Worm (Caenorhabditis elegans) whole organism, young adult: Measurements from ENCODE around the gene srx-120.

Source experiments
- C17E4.6 ChIP-seq: fragments of 200-800 bp; sonication (Bioruptor generic); IDR thresholded peaks from 2 replicates; pipeline ENCODE4 v1.3.6; 2022; ENCODE audit warnings: missing genetic modification reagents, missing genetic modification characterization, missing compliant biosample characterization
- D2030.7 ChIP-seq: fragments of 200-800 bp; sonication (Bioruptor generic); IDR thresholded peaks from 2 replicates; pipeline ENCODE4 v1.3.6; 2022; ENCODE audit warnings: missing genetic modification reagents, missing genetic modification characterization, missing compliant biosample characterization
- F33H1.4 ChIP-seq: fragments of 200-800 bp; sonication (Bioruptor generic); IDR thresholded peaks from 2 replicates; pipeline ENCODE4 v1.3.6; 2022; ENCODE audit warnings: missing genetic modification reagents, missing genetic modification characterization, missing compliant biosample characterization
- F49E8.2 ChIP-seq: sonication (generic microtip); optimal IDR thresholded peaks from 3 replicates; lab custom pipeline; 2017; ENCODE audit warnings: missing genetic modification characterization, mild to moderate bottlenecking, missing compliant biosample characterization, antibody characterized with exemption, moderate library complexity; ENCODE audit not compliant: insufficient read depth
- F55B11.4 ChIP-seq: sonication (generic microtip); optimal IDR thresholded peaks from 2 replicates; lab custom pipeline; 2016; ENCODE audit warnings: missing compliant biosample characterization, missing genetic modification characterization, borderline replicate concordance; ENCODE audit not compliant: insufficient read depth
- F57C9.4 ChIP-seq: sonication (generic microtip); optimal IDR thresholded peaks from 2 replicates; lab custom pipeline; 2017; ENCODE audit warnings: mild to moderate bottlenecking, missing genetic modification characterization, missing compliant biosample characterization
- K11D2.4 ChIP-seq: fragments of 200-800 bp; sonication (Bioruptor generic); IDR thresholded peaks from 2 replicates; pipeline ENCODE4 v1.3.6; 2022; ENCODE audit warnings: missing genetic modification reagents, missing genetic modification characterization, missing compliant biosample characterization
- T26A5.8 ChIP-seq: sonication (generic microtip); optimal IDR thresholded peaks from 2 replicates; lab custom pipeline; 2016; ENCODE audit warnings: missing genetic modification characterization, missing compliant biosample characterization
- Y79H2A.3 ChIP-seq: fragments of 200-800 bp; sonication (Bioruptor generic); conservative IDR thresholded peaks from 2 replicates; pipeline ENCODE4 v1.3.6; 2022; ENCODE audit warnings: missing genetic modification reagents, missing genetic modification characterization, missing compliant biosample characterization
- akir-1 ChIP-seq: fragments of 200-800 bp; sonication (Bioruptor generic); optimal IDR thresholded peaks from 2 replicates; lab custom pipeline; 2018; ENCODE audit warnings: mild to moderate bottlenecking, missing genetic modification characterization, moderate library complexity, missing compliant biosample characterization
- ama-1 ChIP-seq, 3 experiments: fragments of 150-350 bp in 1 of 3; sonication (generic microtip) in 2 of 3; optimal IDR thresholded peaks; 2 replicates each; lab custom pipeline; 2014 to 2018; ENCODE audit warnings: missing biosample characterization in 2 of 3, missing genetic modification characterization in 2 of 3, missing genetic modification reagents in 2 of 3
- aptf-2 ChIP-seq: fragments of 200-800 bp; sonication (Bioruptor generic); conservative IDR thresholded peaks from 2 replicates; pipeline ENCODE4 v1.3.6; 2022; ENCODE audit warnings: missing genetic modification reagents, missing genetic modification characterization, missing compliant biosample characterization
- aptf-3 ChIP-seq: fragments of 200-800 bp; sonication (Bioruptor generic); IDR thresholded peaks from 2 replicates; pipeline ENCODE4 v1.3.6; 2022; ENCODE audit warnings: missing genetic modification characterization, missing compliant biosample characterization
- athp-1 ChIP-seq: sonication (generic microtip); optimal IDR thresholded peaks from 2 replicates; lab custom pipeline; 2017; ENCODE audit warnings: mild to moderate bottlenecking, missing genetic modification characterization, missing compliant biosample characterization
- attf-5 ChIP-seq: fragments of 200-800 bp; sonication (Bioruptor generic); optimal IDR thresholded peaks from 2 replicates; lab custom pipeline; 2018; ENCODE audit warnings: mild to moderate bottlenecking, missing genetic modification characterization, missing compliant biosample characterization
- cebp-2 ChIP-seq: fragments of 200-800 bp; sonication (Bioruptor generic); IDR thresholded peaks from 2 replicates; pipeline ENCODE4 v1.3.6; 2022; ENCODE audit warnings: missing genetic modification characterization, missing compliant biosample characterization
- ceh-40 ChIP-seq: fragments of 200-800 bp; sonication (Bioruptor generic); IDR thresholded peaks from 2 replicates; pipeline ENCODE4 v1.3.6; 2022; ENCODE audit warnings: missing genetic modification characterization, missing compliant biosample characterization
- ceh-79 ChIP-seq: sonication (generic microtip); optimal IDR thresholded peaks from 2 replicates; lab custom pipeline; 2017; ENCODE audit warnings: mild to moderate bottlenecking, missing genetic modification characterization, missing compliant biosample characterization
- dox-1 ChIP-seq: fragments of 200-800 bp; sonication (Bioruptor generic); IDR thresholded peaks from 2 replicates; pipeline ENCODE4 v1.3.6; 2022; ENCODE audit warnings: missing genetic modification reagents, missing genetic modification characterization, missing compliant biosample characterization
- dpff-1 ChIP-seq: sonication (generic microtip); optimal IDR thresholded peaks from 2 replicates; lab custom pipeline; 2017; ENCODE audit warnings: mild to moderate bottlenecking, missing genetic modification characterization, missing compliant biosample characterization
- efl-1 ChIP-seq: fragments of 150-350 bp; optimal IDR thresholded peaks from 2 replicates; lab custom pipeline; 2014; ENCODE audit warnings: missing biosample characterization, missing genetic modification reagents, missing genetic modification characterization
- egrh-3 ChIP-seq: fragments of 200-800 bp; sonication (Bioruptor generic); IDR thresholded peaks from 2 replicates; pipeline ENCODE4 v1.3.6; 2022; ENCODE audit warnings: missing genetic modification reagents, missing genetic modification characterization, missing compliant biosample characterization
- fkh-3 ChIP-seq: sonication (generic microtip); optimal IDR thresholded peaks from 2 replicates; lab custom pipeline; 2016; ENCODE audit warnings: mild to moderate bottlenecking, missing genetic modification characterization, missing compliant biosample characterization
- him-1 ChIP-seq: sonication (generic microtip); optimal IDR thresholded peaks from 2 replicates; lab custom pipeline; 2016; ENCODE audit warnings: missing genotype, missing genetic modification reagents, missing genetic modification characterization, missing compliant biosample characterization
- hlh-12 ChIP-seq: sonication (generic microtip); optimal IDR thresholded peaks from 2 replicates; lab custom pipeline; 2016; ENCODE audit warnings: missing genetic modification characterization, missing compliant biosample characterization
- hmg-1.2 ChIP-seq: fragments of 200-800 bp; sonication (Bioruptor generic); IDR thresholded peaks from 2 replicates; pipeline ENCODE4 v1.3.6; 2022; ENCODE audit warnings: missing genetic modification reagents, missing genetic modification characterization, missing compliant biosample characterization
- hsf-1 ChIP-seq: fragments of 200-800 bp; sonication (Bioruptor generic); IDR thresholded peaks from 2 replicates; pipeline ENCODE4 v1.3.6; 2022; ENCODE audit warnings: missing genetic modification reagents, missing genetic modification characterization, missing compliant biosample characterization
- lin-26 ChIP-seq: fragments of 200-800 bp; sonication (Bioruptor generic); IDR thresholded peaks from 2 replicates; pipeline ENCODE4 v1.3.6; 2022; ENCODE audit warnings: missing genetic modification reagents, missing genetic modification characterization, missing compliant biosample characterization
- lin-40 ChIP-seq: sonication (generic microtip); optimal IDR thresholded peaks from 2 replicates; lab custom pipeline; 2016; ENCODE audit warnings: missing genetic modification characterization, mild to moderate bottlenecking, missing compliant biosample characterization, missing genotype, missing genetic modification reagents
- lir-1 ChIP-seq: fragments of 200-800 bp; sonication (Bioruptor generic); conservative IDR thresholded peaks from 2 replicates; pipeline ENCODE4 v1.3.6; 2022; ENCODE audit warnings: missing genetic modification reagents, missing genetic modification characterization, missing compliant biosample characterization
- lsl-1 ChIP-seq: fragments of 200-800 bp; sonication (Bioruptor generic); optimal IDR thresholded peaks from 2 replicates; lab custom pipeline; 2018; ENCODE audit warnings: mild to moderate bottlenecking, missing genetic modification characterization, moderate library complexity, missing compliant biosample characterization
- lsy-27 ChIP-seq: sonication (generic microtip); optimal IDR thresholded peaks from 2 replicates; lab custom pipeline; 2017; ENCODE audit warnings: missing genetic modification characterization, mild to moderate bottlenecking, missing compliant biosample characterization, antibody characterized with exemption, missing genotype, borderline replicate concordance; ENCODE audit not compliant: insufficient read depth
- mes-4 ChIP-seq: sonication (generic microtip); optimal IDR thresholded peaks from 2 replicates; lab custom pipeline; 2016; ENCODE audit warnings: missing genotype, missing genetic modification characterization, missing compliant biosample characterization
- nfya-1 ChIP-seq: sonication (generic microtip); optimal IDR thresholded peaks from 2 replicates; lab custom pipeline; 2017; ENCODE audit warnings: antibody characterized with exemption, missing compliant biosample characterization, missing genetic modification characterization, borderline replicate concordance; ENCODE audit not compliant: insufficient read depth
- pha-4 ChIP-seq: fragments of 150-350 bp; sonication (generic microtip); optimal IDR thresholded peaks from 2 replicates; lab custom pipeline; 2014; ENCODE audit warnings: missing biosample characterization, missing genetic modification reagents, missing genetic modification characterization
- rpc-1 ChIP-seq, 2 experiments: fragments of 150-350 bp in 1 of 2; sonication (generic microtip) in 1 of 2; optimal IDR thresholded peaks; 2 replicates each; lab custom pipeline; 2014 to 2018; ENCODE audit warnings: missing biosample characterization in 1 of 2, missing genetic modification characterization in 1 of 2, missing genetic modification reagents in 1 of 2, missing genotype in 1 of 2
- sdz-38 ChIP-seq: sonication (generic microtip); optimal IDR thresholded peaks from 2 replicates; lab custom pipeline; 2016; ENCODE audit warnings: missing genotype, missing genetic modification characterization, missing compliant biosample characterization
- sea-2 ChIP-seq: fragments of 200-800 bp; sonication (Bioruptor generic); IDR thresholded peaks from 2 replicates; pipeline ENCODE4 v1.3.6; 2022; ENCODE audit warnings: missing genetic modification characterization, missing compliant biosample characterization
- snpc-4 ChIP-seq, 5 experiments: fragments of 150-350 bp in 1 of 5; sonication (generic microtip) in 4 of 5; optimal IDR thresholded peaks; 2 replicates each; lab custom pipeline; 2014 to 2018; ENCODE audit warnings: missing genetic modification characterization in 5 of 5, missing biosample characterization in 3 of 5, antibody characterized with exemption in 2 of 5, mild to moderate bottlenecking in 2 of 5, missing compliant biosample characterization in 2 of 5, missing genotype in 2 of 5, moderate library complexity in 2 of 5, missing genetic modification reagents in 1 of 5
- sptf-2 ChIP-seq: fragments of 200-800 bp; sonication (Bioruptor generic); optimal IDR thresholded peaks from 2 replicates; lab custom pipeline; 2018; ENCODE audit warnings: mild to moderate bottlenecking, missing genetic modification characterization, missing compliant biosample characterization
- tbx-9 ChIP-seq: sonication (generic microtip); optimal IDR thresholded peaks from 2 replicates; lab custom pipeline; 2016; ENCODE audit warnings: borderline replicate concordance, missing genetic modification characterization, inconsistent platforms, missing compliant biosample characterization
- unc-130 ChIP-seq: sonication (generic microtip); optimal IDR thresholded peaks from 2 replicates; lab custom pipeline; 2016; ENCODE audit warnings: missing genetic modification reagents, missing genetic modification characterization, missing compliant biosample characterization
- zfh-2 ChIP-seq: fragments of 200-800 bp; sonication (Bioruptor generic); conservative IDR thresholded peaks from 2 replicates; pipeline ENCODE4 v1.3.6; 2022; ENCODE audit warnings: missing genetic modification reagents, missing genetic modification characterization, missing compliant biosample characterization
- zim-3 ChIP-seq: sonication (generic microtip); optimal IDR thresholded peaks from 2 replicates; lab custom pipeline; 2017; ENCODE audit warnings: mild to moderate bottlenecking, missing genetic modification characterization, moderate library complexity, missing compliant biosample characterization
- ztf-18 ChIP-seq: sonication (generic microtip); optimal IDR thresholded peaks from 2 replicates; lab custom pipeline; 2016; ENCODE audit warnings: missing genotype, mild to moderate bottlenecking, missing genetic modification characterization, missing compliant biosample characterization
- ztf-6 ChIP-seq: fragments of 200-800 bp; sonication (Bioruptor generic); IDR thresholded peaks from 2 replicates; pipeline ENCODE4 v1.3.6; 2022; ENCODE audit warnings: missing genetic modification reagents, missing genetic modification characterization, missing compliant biosample characterization

Gene srx-120

ce11 chrII:12494556-12495131, 36.4 kb upstream of the srx-120 start, which contains the start of gene col-85 (continued):
- TF ChIP-seq F57C9.4 (tag; lab: Kevin White, UChicago) = no peak
- peak; percentile 82 for TF ChIP-seq ceh-40 (GFP tag; lab: Robert Waterston, UW)
- peak; percentile 79 for TF ChIP-seq zim-3 (tag; lab: Kevin White, UChicago)
- TF ChIP-seq cebp-2 = peak; percentile 77; the same call in 1 of the 2 replicates
- peak; percentile 45 for TF ChIP-seq mes-4
- TF ChIP-seq lir-1 = peak; percentile 58
- TF ChIP-seq rpc-1 (optimal IDR thresholded peaks at IDR 0.05; lab: Kevin White, UChicago) = peak; percentile 97
- TF ChIP-seq rpc-1 (tag; optimal IDR thresholded peaks at IDR 0.05; lab: Kevin White, UChicago) = peak; percentile 93
- TF ChIP-seq zfh-2 (GFP tag; lab: Robert Waterston, UW) = peak; percentile 17
- peak; percentile 90 for TF ChIP-seq hmg-1.2 (GFP tag; lab: Robert Waterston, UW)
- TF ChIP-seq unc-130 = peak; percentile 62
- peak; percentile 83 for TF ChIP-seq D2030.7 (GFP tag; lab: Robert Waterston, UW)
- peak; percentile 98 for TF ChIP-seq lin-26 (GFP tag; lab: Robert Waterston, UW)
- peak; percentile 84 for TF ChIP-seq attf-5 (GFP tag; lab: Kevin White, UChicago)
- peak; percentile 23 for TF ChIP-seq ceh-79 (tag; lab: Kevin White, UChicago)
- no peak for TF ChIP-seq sdz-38
- TF ChIP-seq him-1 (tag; lab: Kevin White, UChicago) = peak; percentile 89
- TF ChIP-seq ama-1 (optimal IDR thresholded peaks at IDR 0.05; lab: Kevin White, UChicago) = no peak
- TF ChIP-seq ama-1 (GFP tag; optimal IDR thresholded peaks at IDR 0.05; lab: Kevin White, UChicago) = peak in 1 of 2 experiments; percentile 82
- TF ChIP-seq snpc-4 (GFP tag; optimal IDR thresholded peaks at IDR 0.05; lab: Kevin White, UChicago) = peak; percentile 91
- TF ChIP-seq snpc-4 (tag; optimal IDR thresholded peaks at IDR 0.05; lab: Kevin White, UChicago) = peak; percentile 92 to 97 (median 95)
- TF ChIP-seq aptf-3 = no peak
- TF ChIP-seq F33H1.4 = peak; percentile 53
- TF ChIP-seq ztf-18 = peak; percentile 81
- peak; percentile 81 for TF ChIP-seq ztf-6 (GFP tag; lab: Robert Waterston, UW)
- TF ChIP-seq Y79H2A.3 (GFP tag; lab: Robert Waterston, UW) = no peak
- peak; percentile 49 for TF ChIP-seq T26A5.8
- TF ChIP-seq dpff-1 (tag; lab: Kevin White, UChicago) = no peak
- no peak for TF ChIP-seq egrh-3 (GFP tag; lab: Robert Waterston, UW)
- TF ChIP-seq efl-1 = peak; percentile 26
- TF ChIP-seq dox-1 = peak; percentile 95
- TF ChIP-seq lsy-27 (tag; lab: Kevin White, UChicago) = peak; percentile 29
- TF ChIP-seq fkh-3 = peak; percentile 87
- TF ChIP-seq aptf-2 (GFP tag; lab: Robert Waterston, UW) = 0 out of 2 replicates have a peak, but pooled peaks have one; percentile 34
- peak; percentile 68 for TF ChIP-seq F49E8.2 (tag; lab: Kevin White, UChicago)
- no peak for TF ChIP-seq akir-1
- no peak for TF ChIP-seq lin-40 (tag; lab: Kevin White, UChicago)
- TF ChIP-seq K11D2.4 (GFP tag; lab: Robert Waterston, UW) = peak; percentile 70
- peak; percentile 60 for TF ChIP-seq athp-1
- peak; percentile 52; the same call in 1 of the 2 replicates for TF ChIP-seq hsf-1 (GFP tag; lab: Robert Waterston, UW)
- TF ChIP-seq hlh-12 (tag; lab: Kevin White, UChicago) = peak; percentile 65
- TF ChIP-seq pha-4 (tag; lab: Kevin White, UChicago) = no peak
- TF ChIP-seq tbx-9 = no peak
- TF ChIP-seq F55B11.4 (tag; lab: Kevin White, UChicago) = no peak
- TF ChIP-seq lsl-1 (GFP tag; lab: Kevin White, UChicago) = peak; percentile 53
- TF ChIP-seq sea-2 (GFP tag; lab: Robert Waterston, UW) = no peak
- TF ChIP-seq sptf-2 (GFP tag; lab: Kevin White, UChicago) = peak; percentile 42
- TF ChIP-seq C17E4.6 = no peak
- no peak for TF ChIP-seq nfya-1 (tag; lab: Kevin White, UChicago)
